Worm (Caenorhabditis elegans): ENCODE results near the gene btb-7.

Gene btb-7

ce11 chrII:1738844-1739243 is 25.8 kb downstream of the btb-7 start, which contains the start of the genes irld-9 and irld-33:
Gene irld-9 (minus strand): TSS chrII:1738944.
Gene irld-33 (plus strand): TSS chrII:1739052.
- TF ChIP-seq ztf-23 (GFP tag; IDR thresholded peaks at IDR 0.05) (no peak), med-1 (GFP tag; optimal IDR thresholded peaks at IDR 0.05; ENCODE audit: insufficient read depth) (no peak), ztf-29 (GFP tag; IDR thresholded peaks at IDR 0.05) (no peak), cog-1 (tag; optimal IDR thresholded peaks at IDR 0.05) (no peak), T22C8.4 (GFP tag; IDR thresholded peaks at IDR 0.05) (no peak), flt-1 (GFP tag; IDR thresholded peaks at IDR 0.05) (no peak)

- TF ChIP-seq flt-1 (GFP tag; IDR thresholded peaks at IDR 0.05) = no peak
- TF ChIP-seq tab-1 (GFP tag; IDR thresholded peaks at IDR 0.05) = no peak
- no peak for TF ChIP-seq ztf-29 (GFP tag; IDR thresholded peaks at IDR 0.05)
- no peak for TF ChIP-seq ref-1 (GFP tag; conservative IDR thresholded peaks at IDR 0.05)
- no peak for TF ChIP-seq cog-1 (tag; optimal IDR thresholded peaks at IDR 0.05)
- no peak for TF ChIP-seq ztf-23 (GFP tag; IDR thresholded peaks at IDR 0.05)
- TF ChIP-seq T22C8.4 (GFP tag; IDR thresholded peaks at IDR 0.05) = no peak
- no peak for TF ChIP-seq med-1 (GFP tag; optimal IDR thresholded peaks at IDR 0.05; ENCODE audit: insufficient read depth)
- TF ChIP-seq klf-2 (GFP tag; conservative IDR thresholded peaks at IDR 0.05) = no peak
Measured at ce11 chrII:1741248-1741647, 28.2 kb downstream of the btb-7 start, which contains the start of gene K07G6.1. Gene K07G6.1 (plus strand): TSS chrII:1741548.

ce11 chrII:1742535-1742934 is 29.5 kb downstream of the btb-7 start, which contains the start of gene F36H5.12:
Gene F36H5.12 (plus strand): TSS chrII:1742835.
- TF ChIP-seq ztf-29 (GFP tag; IDR thresholded peaks at IDR 0.05) (no peak), ref-1 (GFP tag; conservative IDR thresholded peaks at IDR 0.05) (no peak), med-1 (GFP tag; optimal IDR thresholded peaks at IDR 0.05; ENCODE audit: insufficient read depth) (no peak), flt-1 (GFP tag; IDR thresholded peaks at IDR 0.05) (no peak), T22C8.4 (GFP tag; IDR thresholded peaks at IDR 0.05) (no peak), tab-1 (GFP tag; IDR thresholded peaks at IDR 0.05) (no peak), ztf-23 (GFP tag; IDR thresholded peaks at IDR 0.05) (no peak), klf-2 (GFP tag; conservative IDR thresholded peaks at IDR 0.05) (no peak), cog-1 (tag; optimal IDR thresholded peaks at IDR 0.05) (no peak)

ce11 chrII:1744183-1744582 is 31.1 kb downstream of the btb-7 start, which contains the start of gene clec-19:
Gene clec-19 (plus strand): TSS chrII:1744483.
- TF ChIP-seq cog-1 (tag; optimal IDR thresholded peaks at IDR 0.05) = no peak
- TF ChIP-seq med-1 (GFP tag; optimal IDR thresholded peaks at IDR 0.05; ENCODE audit: insufficient read depth) = no peak
- TF ChIP-seq ztf-29 (GFP tag; IDR thresholded peaks at IDR 0.05) = no peak
- no peak for TF ChIP-seq ztf-23 (GFP tag; IDR thresholded peaks at IDR 0.05)
- no peak for TF ChIP-seq ref-1 (GFP tag; conservative IDR thresholded peaks at IDR 0.05)
- TF ChIP-seq tab-1 (GFP tag; IDR thresholded peaks at IDR 0.05) = no peak
- TF ChIP-seq flt-1 (GFP tag; IDR thresholded peaks at IDR 0.05) = no peak
- TF ChIP-seq T22C8.4 (GFP tag; IDR thresholded peaks at IDR 0.05) = no peak
- TF ChIP-seq klf-2 (GFP tag; conservative IDR thresholded peaks at IDR 0.05) = no peak

ce11 chrII:1750413-1750812 is 37.4 kb downstream of the btb-7 start, which contains the start of the genes F36H5.13 and F36H5.8:
Gene F36H5.13 (minus strand): TSS chrII:1750513.
Gene F36H5.8 (minus strand): TSS chrII:1750686.
- TF ChIP-seq ztf-29 (GFP tag; IDR thresholded peaks at IDR 0.05) (no peak), T22C8.4 (GFP tag; IDR thresholded peaks at IDR 0.05) (no peak), med-1 (GFP tag; optimal IDR thresholded peaks at IDR 0.05; ENCODE audit: insufficient read depth) (no peak), ztf-23 (GFP tag; IDR thresholded peaks at IDR 0.05) (no peak), ref-1 (GFP tag; conservative IDR thresholded peaks at IDR 0.05) (no peak), flt-1 (GFP tag; IDR thresholded peaks at IDR 0.05) (no peak), tab-1 (GFP tag; IDR thresholded peaks at IDR 0.05) (no peak), klf-2 (GFP tag; conservative IDR thresholded peaks at IDR 0.05) (no peak)

- no peak for TF ChIP-seq klf-2 (GFP tag; conservative IDR thresholded peaks at IDR 0.05)
- TF ChIP-seq tab-1 (GFP tag; IDR thresholded peaks at IDR 0.05) = no peak
- no peak for TF ChIP-seq T22C8.4 (GFP tag; IDR thresholded peaks at IDR 0.05)
- no peak for TF ChIP-seq ref-1 (GFP tag; conservative IDR thresholded peaks at IDR 0.05)
- TF ChIP-seq ztf-29 (GFP tag; IDR thresholded peaks at IDR 0.05) = no peak
- TF ChIP-seq cog-1 (tag; optimal IDR thresholded peaks at IDR 0.05) = no peak
- no peak for TF ChIP-seq ztf-23 (GFP tag; IDR thresholded peaks at IDR 0.05)
- TF ChIP-seq flt-1 (GFP tag; IDR thresholded peaks at IDR 0.05) = no peak
- no peak for TF ChIP-seq med-1 (GFP tag; optimal IDR thresholded peaks at IDR 0.05; ENCODE audit: insufficient read depth)
Measured at ce11 chrII:1752990-1753389, 40.0 kb downstream of the btb-7 start, which contains the start of gene F36H5.9. Gene F36H5.9 (minus strand): TSS chrII:1753090.

- TF ChIP-seq ztf-29 (GFP tag; IDR thresholded peaks at IDR 0.05) (no peak), tab-1 (GFP tag; IDR thresholded peaks at IDR 0.05) (no peak), ref-1 (GFP tag; conservative IDR thresholded peaks at IDR 0.05) (no peak), cog-1 (tag; optimal IDR thresholded peaks at IDR 0.05) (no peak)
Measured at ce11 chrII:1756072-1756471, 43.0 kb downstream of the btb-7 start, which contains the start of gene F36H5.17. Gene F36H5.17 (minus strand): TSS chrII:1756172.

ce11 chrII:1756582-1756981 is 43.5 kb downstream of the btb-7 start, which contains the start of gene fbxb-53:
Gene fbxb-53 (plus strand): TSS chrII:1756882.
- TF ChIP-seq ztf-23 (GFP tag; IDR thresholded peaks at IDR 0.05) (no peak), ref-1 (GFP tag; conservative IDR thresholded peaks at IDR 0.05) (no peak), ztf-29 (GFP tag; IDR thresholded peaks at IDR 0.05) (no peak), klf-2 (GFP tag; conservative IDR thresholded peaks at IDR 0.05) (no peak), tab-1 (GFP tag; IDR thresholded peaks at IDR 0.05) (no peak), med-1 (GFP tag; optimal IDR thresholded peaks at IDR 0.05; ENCODE audit: insufficient read depth) (no peak), cog-1 (tag; optimal IDR thresholded peaks at IDR 0.05) (no peak), T22C8.4 (GFP tag; IDR thresholded peaks at IDR 0.05) (no peak), flt-1 (GFP tag; IDR thresholded peaks at IDR 0.05) (no peak)

ce11 chrII:1757033-1757432 is 44.0 kb downstream of the btb-7 start, which contains the start of gene F36H5.10:
Gene F36H5.10 (plus strand): TSS chrII:1757333.
- no peak for TF ChIP-seq ztf-29 (GFP tag; IDR thresholded peaks at IDR 0.05)
- no peak for TF ChIP-seq ref-1 (GFP tag; conservative IDR thresholded peaks at IDR 0.05)
- no peak for TF ChIP-seq cog-1 (tag; optimal IDR thresholded peaks at IDR 0.05)
- TF ChIP-seq klf-2 (GFP tag; conservative IDR thresholded peaks at IDR 0.05) = no peak
- no peak for TF ChIP-seq flt-1 (GFP tag; IDR thresholded peaks at IDR 0.05)
- no peak for TF ChIP-seq tab-1 (GFP tag; IDR thresholded peaks at IDR 0.05)
- no peak for TF ChIP-seq ztf-23 (GFP tag; IDR thresholded peaks at IDR 0.05)
- TF ChIP-seq med-1 (GFP tag; optimal IDR thresholded peaks at IDR 0.05; ENCODE audit: insufficient read depth) = no peak

All from whole organism, midembryonic.